Worm (Caenorhabditis elegans): ENCODE measurements around the gene F14H3.6.
"Not testable (repeated sequence)": the region's sequence is repeated elsewhere in the genome, so short reads cannot be mapped to it uniquely, and the experiment has no call there.

Gene F14H3.6

ce11 chrV:16040140-16040827, 18.4 kb downstream of the F14H3.6 start, which contains the start of the genes his-4 and his-3:
Gene his-4, minus strand, starts transcription at chrV:16040515.
Gene his-3, plus strand, starts transcription at chrV:16040808.
- not testable (repeated sequence) for TF ChIP-seq W03F9.2, him-1, dao-5 (tag; optimal IDR thresholded peaks at IDR 0.05)

ce11 chrV:16036166-16036565, 22.5 kb downstream of the F14H3.6 start, which contains the start of gene T10C6.10:
Gene T10C6.10, plus strand, starts transcription at chrV:16036413.
- TF ChIP-seq W03F9.2 (tag; optimal IDR thresholded peaks at IDR 0.05) (no peak), him-1 (tag; optimal IDR thresholded peaks at IDR 0.05) (no peak), dao-5 (tag; optimal IDR thresholded peaks at IDR 0.05) (no peak)

ce11 chrV:16033491-16033890, 25.2 kb downstream of the F14H3.6 start:
- TF ChIP-seq him-1 (tag; optimal IDR thresholded peaks at IDR 0.05), result no peak
- TF ChIP-seq dao-5 (tag; optimal IDR thresholded peaks at IDR 0.05), result no peak
- no peak for TF ChIP-seq W03F9.2 (tag; optimal IDR thresholded peaks at IDR 0.05)

ce11 chrV:16032761-16033160, 25.9 kb downstream of the F14H3.6 start, which contains the start of gene T10C6.16:
Gene T10C6.16, minus strand, starts transcription at chrV:16033005.
- no peak for TF ChIP-seq him-1 (tag; optimal IDR thresholded peaks at IDR 0.05)
- no peak for TF ChIP-seq W03F9.2 (tag; optimal IDR thresholded peaks at IDR 0.05)
- TF ChIP-seq dao-5 (tag; optimal IDR thresholded peaks at IDR 0.05), result no peak

- TF ChIP-seq W03F9.2 (tag; optimal IDR thresholded peaks at IDR 0.05), result no peak
- TF ChIP-seq him-1 (tag; optimal IDR thresholded peaks at IDR 0.05), result no peak
- TF ChIP-seq dao-5 (tag; optimal IDR thresholded peaks at IDR 0.05), result no peak
Observed at ce11 chrV:16031571-16031970, 27.1 kb downstream of the F14H3.6 start, which contains the start of gene T10C6.7. Gene T10C6.7, minus strand, starts transcription at chrV:16031713.

ce11 chrV:16029237-16029636, 29.5 kb downstream of the F14H3.6 start:
- no peak for TF ChIP-seq W03F9.2 (tag; optimal IDR thresholded peaks at IDR 0.05)
- TF ChIP-seq dao-5 (tag; optimal IDR thresholded peaks at IDR 0.05), result no peak
- no peak for TF ChIP-seq him-1 (tag; optimal IDR thresholded peaks at IDR 0.05)

- no peak for TF ChIP-seq dao-5 (tag; optimal IDR thresholded peaks at IDR 0.05)
Observed at ce11 chrV:16024917-16025316, 33.8 kb downstream of the F14H3.6 start.

ce11 chrV:16024300-16024699, 34.4 kb downstream of the F14H3.6 start, which contains the start of gene T10C6.6:
Gene T10C6.6, plus strand, starts transcription at chrV:16024326.
- TF ChIP-seq dao-5 (tag; optimal IDR thresholded peaks at IDR 0.05) (no peak), W03F9.2 (tag; optimal IDR thresholded peaks at IDR 0.05) (no peak), him-1 (tag; optimal IDR thresholded peaks at IDR 0.05) (no peak)

ce11 chrV:16023559-16023958, 35.1 kb downstream of the F14H3.6 start:
- TF ChIP-seq dao-5 (tag; optimal IDR thresholded peaks at IDR 0.05), result no peak
- no peak for TF ChIP-seq W03F9.2 (tag; optimal IDR thresholded peaks at IDR 0.05)
- no peak for TF ChIP-seq him-1 (tag; optimal IDR thresholded peaks at IDR 0.05)

ce11 chrV:16023051-16023450, 35.6 kb downstream of the F14H3.6 start, which contains the start of gene cwc-15:
Gene cwc-15, plus strand, starts transcription at chrV:16023351.
- TF ChIP-seq W03F9.2 (tag; optimal IDR thresholded peaks at IDR 0.05) (no peak), dao-5 (tag; optimal IDR thresholded peaks at IDR 0.05) (no peak), him-1 (tag; optimal IDR thresholded peaks at IDR 0.05) (no peak)

- TF ChIP-seq dao-5 (tag; optimal IDR thresholded peaks at IDR 0.05) (no peak), him-1 (tag; optimal IDR thresholded peaks at IDR 0.05) (no peak), W03F9.2 (tag; optimal IDR thresholded peaks at IDR 0.05) (no peak)
Observed at ce11 chrV:16022600-16022999, 36.1 kb downstream of the F14H3.6 start.

ce11 chrV:16020042-16020441, 38.7 kb downstream of the F14H3.6 start, which contains the start of gene srx-44:
Gene srx-44, plus strand, starts transcription at chrV:16020342.
- TF ChIP-seq W03F9.2 (tag; optimal IDR thresholded peaks at IDR 0.05) (no peak), dao-5 (tag; optimal IDR thresholded peaks at IDR 0.05) (no peak), him-1 (tag; optimal IDR thresholded peaks at IDR 0.05) (no peak)

- no peak for TF ChIP-seq him-1 (tag; optimal IDR thresholded peaks at IDR 0.05)
- TF ChIP-seq W03F9.2 (tag; optimal IDR thresholded peaks at IDR 0.05), result no peak
- TF ChIP-seq dao-5 (tag; optimal IDR thresholded peaks at IDR 0.05), result no peak
Observed at ce11 chrV:16017671-16018070, 41.0 kb downstream of the F14H3.6 start, which contains the start of gene srx-43. Gene srx-43, plus strand, starts transcription at chrV:16017971.

ce11 chrV:16016977-16017376, 41.7 kb downstream of the F14H3.6 start:
- TF ChIP-seq him-1 (tag; optimal IDR thresholded peaks at IDR 0.05) (no peak), W03F9.2 (tag; optimal IDR thresholded peaks at IDR 0.05) (no peak), dao-5 (tag; optimal IDR thresholded peaks at IDR 0.05) (no peak)

Measured in whole organism, L4/young adult.